Fruit fly (Drosophila melanogaster): Measurements from ENCODE around the gene Phyhd1.

DNA sequence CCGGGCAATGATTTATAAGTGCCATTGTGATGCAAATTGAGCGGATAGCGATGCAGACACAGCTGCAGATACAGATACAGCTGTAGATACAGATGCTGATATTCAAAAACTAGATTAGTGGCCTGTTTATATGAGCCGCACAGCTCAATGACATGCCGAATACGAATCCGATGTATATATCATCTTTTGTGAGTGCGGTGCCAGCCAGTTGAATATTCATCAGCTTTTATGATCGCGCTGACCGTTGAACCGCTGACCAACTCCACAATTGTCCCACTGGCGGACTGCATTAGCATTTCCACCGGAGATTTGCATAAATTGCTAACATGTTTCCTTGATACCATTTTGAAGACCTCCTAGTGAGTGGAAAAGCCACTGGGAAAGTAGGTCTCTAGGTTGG lies 6.6 kb upstream of the Phyhd1 start:
- no peak for TF ChIP-seq CG8478 (optimal IDR thresholded peaks at IDR 0.05)
- no peak for TF ChIP-seq CTCF (optimal IDR thresholded peaks at IDR 0.05)

Data from S2 (cell line).